Worm (Caenorhabditis elegans) whole organism, L3 larva: Measurements from ENCODE around the gene F58A3.3.

Source experiments
- ZK546.5 ChIP-seq: sonication (generic microtip); optimal IDR thresholded peaks from 2 replicates; lab custom pipeline; 2017; ENCODE audit warnings: missing biosample characterization, missing genetic modification characterization
- aly-2 ChIP-seq: fragments of 150-350 bp; optimal IDR thresholded peaks from 2 replicates; lab custom pipeline; 2014; ENCODE audit warnings: missing biosample characterization, missing genetic modification characterization
- ama-1 ChIP-seq: fragments of 150-350 bp; optimal IDR thresholded peaks from 2 replicates; lab custom pipeline; 2018
- ceh-16 ChIP-seq: sonication (generic microtip); optimal IDR thresholded peaks from 2 replicates; lab custom pipeline; 2017; ENCODE audit warnings: missing biosample characterization, missing genetic modification characterization
- ceh-28 ChIP-seq: fragments of 150-350 bp; optimal IDR thresholded peaks from 2 replicates; lab custom pipeline; 2014; ENCODE audit warnings: missing biosample characterization, missing genetic modification reagents, missing genetic modification characterization
- ceh-82 ChIP-seq: fragments of 150-350 bp; optimal IDR thresholded peaks from 2 replicates; lab custom pipeline; 2014; ENCODE audit warnings: missing biosample characterization, missing genetic modification characterization
- daf-12 ChIP-seq: fragments of 150-350 bp; optimal IDR thresholded peaks from 2 replicates; lab custom pipeline; 2014; ENCODE audit warnings: missing biosample characterization, missing genetic modification reagents, missing genetic modification characterization
- egl-27 ChIP-seq: sonication (generic microtip); optimal IDR thresholded peaks from 4 replicates; lab custom pipeline; 2017; ENCODE audit warnings: missing biosample characterization, missing genetic modification reagents, missing genetic modification characterization
- egl-5 ChIP-seq: fragments of 150-350 bp; optimal IDR thresholded peaks from 2 replicates; lab custom pipeline; 2017; ENCODE audit warnings: missing biosample characterization, missing genetic modification reagents, missing genetic modification characterization, inconsistent platforms
- elt-1 ChIP-seq: fragments of 150-350 bp; optimal IDR thresholded peaks from 2 replicates; lab custom pipeline; 2014; ENCODE audit warnings: missing biosample characterization, missing genetic modification characterization
- elt-2 ChIP-seq: sonication (generic microtip); optimal IDR thresholded peaks from 2 replicates; lab custom pipeline; 2016; ENCODE audit warnings: missing genetic modification reagents, mild to moderate bottlenecking, missing genetic modification characterization, missing compliant biosample characterization
- elt-3 ChIP-seq, 3 experiments: fragments of 150-350 bp in 1 of 3; sonication (generic microtip) in 2 of 3; optimal IDR thresholded peaks; 2 replicates in 2 of 3; 4 replicates in 1 of 3; lab custom pipeline; 2014 to 2017; ENCODE audit warnings: missing biosample characterization in 3 of 3, missing genetic modification characterization in 3 of 3
- eor-1 ChIP-seq, 2 experiments: fragments of 150-350 bp; optimal IDR thresholded peaks; 2 replicates each; lab custom pipeline; 2014 to 2018; ENCODE audit warnings: missing biosample characterization in 2 of 2, missing genetic modification characterization in 2 of 2
- fkh-10 ChIP-seq: sonication (generic microtip); optimal IDR thresholded peaks from 2 replicates; lab custom pipeline; 2017; ENCODE audit warnings: missing biosample characterization, missing genetic modification reagents, missing genetic modification characterization
- fkh-2 ChIP-seq: fragments of 150-350 bp; optimal IDR thresholded peaks from 2 replicates; lab custom pipeline; 2014; ENCODE audit warnings: missing biosample characterization, missing genetic modification reagents, missing genetic modification characterization
- fos-1 ChIP-seq: fragments of 150-350 bp; optimal IDR thresholded peaks from 2 replicates; lab custom pipeline; 2014; ENCODE audit warnings: missing biosample characterization, missing genetic modification characterization
- jun-1 ChIP-seq: fragments of 150-350 bp; optimal IDR thresholded peaks from 2 replicates; lab custom pipeline; 2014; ENCODE audit warnings: missing biosample characterization, missing genetic modification reagents, missing genetic modification characterization
- lin-15B ChIP-seq: fragments of 150-350 bp; optimal IDR thresholded peaks from 2 replicates; lab custom pipeline; 2014; ENCODE audit warnings: missing biosample characterization, missing genetic modification characterization
- lin-39 ChIP-seq: fragments of 150-350 bp; optimal IDR thresholded peaks from 2 replicates; lab custom pipeline; 2018; ENCODE audit warnings: missing biosample characterization, missing genetic modification reagents, missing genetic modification characterization
- lsy-12 ChIP-seq: sonication (generic microtip); optimal IDR thresholded peaks from 2 replicates; lab custom pipeline; 2016; ENCODE audit warnings: mild to moderate bottlenecking, missing genetic modification characterization, missing compliant biosample characterization
- mml-1 ChIP-seq: fragments of 150-350 bp; sonication (generic microtip); optimal IDR thresholded peaks from 3 replicates; lab custom pipeline; 2014; ENCODE audit warnings: missing biosample characterization, missing genetic modification characterization
- nfya-1 ChIP-seq: sonication (generic microtip); optimal IDR thresholded peaks from 2 replicates; lab custom pipeline; 2017; ENCODE audit warnings: missing genetic modification characterization, mild to moderate bottlenecking, missing compliant biosample characterization, antibody characterized with exemption, moderate library complexity; ENCODE audit not compliant: insufficient read depth
- nhr-11 ChIP-seq: fragments of 150-350 bp; optimal IDR thresholded peaks from 2 replicates; lab custom pipeline; 2014; ENCODE audit warnings: missing biosample characterization, missing genetic modification characterization
- nhr-12 ChIP-seq: fragments of 150-350 bp; optimal IDR thresholded peaks from 2 replicates; lab custom pipeline; 2014; ENCODE audit warnings: missing biosample characterization, missing genetic modification characterization
- nhr-23 ChIP-seq: fragments of 150-350 bp; optimal IDR thresholded peaks from 2 replicates; lab custom pipeline; 2014; ENCODE audit warnings: missing biosample characterization, missing genetic modification reagents, missing genetic modification characterization
- nhr-43 ChIP-seq: sonication (generic microtip); optimal IDR thresholded peaks from 2 replicates; lab custom pipeline; 2016; ENCODE audit warnings: mild to moderate bottlenecking, missing genetic modification characterization, missing compliant biosample characterization; ENCODE audit not compliant: poor library complexity, severe bottlenecking
- nhr-67 ChIP-seq: fragments of 150-350 bp; optimal IDR thresholded peaks from 2 replicates; lab custom pipeline; 2014; ENCODE audit warnings: missing biosample characterization, missing genetic modification characterization
- nhr-76 ChIP-seq: fragments of 150-350 bp; sonication (generic microtip); optimal IDR thresholded peaks from 5 replicates; lab custom pipeline; 2014; ENCODE audit warnings: missing biosample characterization, missing genetic modification characterization
- nhr-77 ChIP-seq: fragments of 150-350 bp; optimal IDR thresholded peaks from 2 replicates; lab custom pipeline; 2014; ENCODE audit warnings: missing biosample characterization, missing genetic modification characterization
- pha-4 ChIP-seq: fragments of 150-350 bp; optimal IDR thresholded peaks from 2 replicates; lab custom pipeline; 2014; ENCODE audit warnings: missing biosample characterization, missing genetic modification reagents, missing genetic modification characterization
- pqm-1 ChIP-seq: fragments of 150-350 bp; optimal IDR thresholded peaks from 2 replicates; lab custom pipeline; 2017; ENCODE audit warnings: missing biosample characterization, missing genetic modification characterization, inconsistent platforms
- sea-2 ChIP-seq: fragments of 150-350 bp; sonication (generic microtip); optimal IDR thresholded peaks from 4 replicates; lab custom pipeline; 2014; ENCODE audit warnings: missing biosample characterization, missing genetic modification reagents, missing genetic modification characterization
- snpc-4 ChIP-seq: fragments of 150-350 bp; optimal IDR thresholded peaks from 2 replicates; lab custom pipeline; 2014; ENCODE audit warnings: missing biosample characterization, missing genetic modification characterization
- tbx-2 ChIP-seq: sonication (generic microtip); optimal IDR thresholded peaks from 2 replicates; lab custom pipeline; 2016; ENCODE audit warnings: mild to moderate bottlenecking, missing genetic modification characterization, missing compliant biosample characterization
- unc-39 ChIP-seq: sonication (generic microtip); optimal IDR thresholded peaks from 4 replicates; lab custom pipeline; 2017; ENCODE audit warnings: missing biosample characterization, missing genetic modification characterization
- zag-1 ChIP-seq: fragments of 150-350 bp; optimal IDR thresholded peaks from 2 replicates; lab custom pipeline; 2014; ENCODE audit warnings: missing biosample characterization, missing genetic modification characterization

F58A3.3 gene

ce11 chrX:10999176-10999575, 13.3 kb upstream of the F58A3.3 start, which contains the start of gene F59F3.6:
F59F3.6 (minus strand) TSS chrX:10999276.
- no peak for TF ChIP-seq ceh-16 (tag; lab: Kevin White, UChicago)
- TF ChIP-seq sea-2 (GFP tag; lab: Kevin White, UChicago), result no peak
- peak; percentile 38 for TF ChIP-seq tbx-2 (tag; lab: Kevin White, UChicago)
- no peak for TF ChIP-seq aly-2 (tag; lab: Kevin White, UChicago)
- TF ChIP-seq nhr-43 (tag; lab: Kevin White, UChicago), result no peak
- no peak for TF ChIP-seq ceh-28 (tag; lab: Kevin White, UChicago)
- no peak for TF ChIP-seq fos-1

- TF ChIP-seq lin-39, result no peak
- TF ChIP-seq mml-1 (tag; lab: Kevin White, UChicago), result no peak
- no peak for TF ChIP-seq pqm-1 (tag; lab: Kevin White, UChicago)
- no peak for TF ChIP-seq fkh-2 (tag; lab: Kevin White, UChicago)
- TF ChIP-seq ama-1 (lab: Kevin White, UChicago), result no peak
- TF ChIP-seq nhr-23 (tag; lab: Kevin White, UChicago), result no peak
- TF ChIP-seq lsy-12 (tag; lab: Kevin White, UChicago), result no peak
- TF ChIP-seq tbx-2 (tag; lab: Kevin White, UChicago), result no peak
- TF ChIP-seq nhr-67 (tag; lab: Kevin White, UChicago), result no peak
- TF ChIP-seq fkh-10, result no peak
- TF ChIP-seq egl-27 (tag; lab: Kevin White, UChicago), result no peak
- TF ChIP-seq pha-4, result no peak
- TF ChIP-seq daf-12, result no peak
- no peak for TF ChIP-seq lin-15B (tag; lab: Kevin White, UChicago)
- no peak for TF ChIP-seq zag-1 (tag; lab: Kevin White, UChicago)
- no peak for TF ChIP-seq nhr-12 (tag; lab: Kevin White, UChicago)
- TF ChIP-seq unc-39 (tag; lab: Kevin White, UChicago), result no peak
- TF ChIP-seq, all 47 proteins: peak for 0
Observed at ce11 chrX:11001750-11002149, 10.7 kb upstream of the F58A3.3 start, which contains the start of gene col-177. col-177 (minus strand) TSS chrX:11001850.

ce11 chrX:11003701-11004100, 8.7 kb upstream of the F58A3.3 start:
- TF ChIP-seq nhr-77 (no peak), fkh-10 (no peak), eor-1 (tag; optimal IDR thresholded peaks at IDR 0.05; lab: Kevin White, UChicago) (no peak), ceh-82 (tag; lab: Kevin White, UChicago) (no peak), nhr-11 (no peak), lin-15B (tag; lab: Kevin White, UChicago) (no peak), lin-39 (no peak), elt-2 (tag; lab: Kevin White, UChicago) (no peak)

ce11 chrX:11007393-11007792, 5.0 kb upstream of the F58A3.3 start:
- TF ChIP-seq ceh-28 (tag; lab: Kevin White, UChicago) (no peak), elt-2 (tag; lab: Kevin White, UChicago) (peak; percentile 58), lin-15B (tag; lab: Kevin White, UChicago) (no peak), ZK546.5 (tag; lab: Kevin White, UChicago) (no peak), pqm-1 (tag; lab: Kevin White, UChicago) (peak; percentile 50), egl-5 (tag; lab: Kevin White, UChicago) (no peak), egl-27 (tag; lab: Kevin White, UChicago) (no peak), ama-1 (lab: Kevin White, UChicago) (no peak), fkh-2 (tag; lab: Kevin White, UChicago) (no peak), elt-3 (tag; optimal IDR thresholded peaks at IDR 0.05; lab: Kevin White, UChicago) (no peak)

ce11 chrX:11008052-11008451, 4.4 kb upstream of the F58A3.3 start, which contains the start of gene del-5:
del-5 (minus strand) TSS chrX:11008181.
- TF ChIP-seq jun-1 (tag; lab: Kevin White, UChicago), result peak; percentile 6
- TF ChIP-seq lsy-12 (tag; lab: Kevin White, UChicago), result no peak
- no peak for TF ChIP-seq elt-1 (tag; lab: Kevin White, UChicago)
- no peak for TF ChIP-seq nhr-11
- no peak for TF ChIP-seq nhr-77
- no peak for TF ChIP-seq snpc-4
- TF ChIP-seq elt-3 (tag; optimal IDR thresholded peaks at IDR 0.05; lab: Kevin White, UChicago), result no peak
- peak; percentile 16 for TF ChIP-seq nfya-1 (tag; lab: Kevin White, UChicago)
- TF ChIP-seq fos-1, result no peak
- TF ChIP-seq ZK546.5 (tag; lab: Kevin White, UChicago), result no peak
- no peak for TF ChIP-seq nhr-76 (tag; lab: Kevin White, UChicago)
- no peak for TF ChIP-seq pha-4
- peak; percentile 90 for TF ChIP-seq elt-2 (tag; lab: Kevin White, UChicago)
- no peak for TF ChIP-seq zag-1 (tag; lab: Kevin White, UChicago)
- TF ChIP-seq nhr-12 (tag; lab: Kevin White, UChicago), result no peak
- TF ChIP-seq pqm-1 (tag; lab: Kevin White, UChicago), result peak; percentile 84
- TF ChIP-seq fkh-2 (tag; lab: Kevin White, UChicago), result no peak
